Worm (Caenorhabditis elegans) whole organism, L2 larva: ENCODE measurements around the gene srlf-1.

Experiments used
- R02D3.7 ChIP-seq: fragments of 150-350 bp; optimal IDR thresholded peaks from 2 replicates; lab custom pipeline; 2014; ENCODE audit warnings: missing biosample characterization, missing genetic modification characterization
- alr-1 ChIP-seq: fragments of 150-350 bp; optimal IDR thresholded peaks from 2 replicates; lab custom pipeline; 2014; ENCODE audit warnings: missing biosample characterization, missing genetic modification characterization
- ama-1 ChIP-seq: fragments of 150-350 bp; optimal IDR thresholded peaks from 2 replicates; lab custom pipeline; 2018; ENCODE audit warnings: inconsistent platforms
- lin-13 ChIP-seq: fragments of 150-350 bp; optimal IDR thresholded peaks from 2 replicates; lab custom pipeline; 2014; ENCODE audit warnings: missing biosample characterization, missing genetic modification reagents, missing genetic modification characterization
- nhr-12 ChIP-seq: fragments of 150-350 bp; optimal IDR thresholded peaks from 2 replicates; lab custom pipeline; 2014; ENCODE audit warnings: missing biosample characterization, missing genetic modification characterization
- nhr-23 ChIP-seq: fragments of 150-350 bp; optimal IDR thresholded peaks from 2 replicates; lab custom pipeline; 2014; ENCODE audit warnings: missing biosample characterization, missing genetic modification reagents, missing genetic modification characterization
- zag-1 ChIP-seq: fragments of 150-350 bp; optimal IDR thresholded peaks from 2 replicates; lab custom pipeline; 2014; ENCODE audit warnings: missing biosample characterization, missing genetic modification characterization

- TF ChIP-seq ama-1 (lab: Kevin White, UChicago) (no peak), nhr-12 (tag; lab: Kevin White, UChicago) (no peak), alr-1 (no peak), zag-1 (tag; lab: Kevin White, UChicago) (no peak), lin-13 (GFP tag; lab: Kevin White, UChicago) (no peak), nhr-23 (tag; lab: Kevin White, UChicago) (no peak), R02D3.7 (tag; lab: Kevin White, UChicago) (no peak)
These were observed 34.7 kb downstream of the srlf-1 start, which contains the start of gene srw-62 for ce11 chrII:7825107-7825506.
